Worm (Caenorhabditis elegans) whole organism, midembryonic: ENCODE measurements around the gene Y43F4A.1.

ENCODE experiments used
- cog-1 ChIP-seq: sonication (generic microtip); optimal IDR thresholded peaks from 2 replicates; lab custom pipeline; 2016; ENCODE audit warnings: missing genetic modification characterization, missing compliant biosample characterization
- flt-1 ChIP-seq: fragments of 200-800 bp; sonication (Bioruptor generic); IDR thresholded peaks from 2 replicates; pipeline ENCODE4 v1.3.6; 2022; ENCODE audit warnings: missing genetic modification characterization, missing compliant biosample characterization
- klf-2 ChIP-seq: fragments of 200-800 bp; sonication (Bioruptor generic); conservative IDR thresholded peaks from 2 replicates; pipeline ENCODE4 v1.3.6; 2022; ENCODE audit warnings: missing genetic modification reagents, missing genetic modification characterization, missing compliant biosample characterization
- med-1 ChIP-seq: sonication (generic microtip); optimal IDR thresholded peaks from 2 replicates; lab custom pipeline; 2017; ENCODE audit warnings: missing genetic modification characterization, mild to moderate bottlenecking, missing compliant biosample characterization, antibody characterized with exemption, missing genetic modification reagents; ENCODE audit not compliant: insufficient read depth
- ref-1 ChIP-seq: fragments of 200-800 bp; sonication (Bioruptor generic); conservative IDR thresholded peaks from 2 replicates; pipeline ENCODE4 v1.3.6; 2022; ENCODE audit warnings: missing genetic modification reagents, missing genetic modification characterization, missing compliant biosample characterization
- tab-1 ChIP-seq: fragments of 200-800 bp; sonication (Bioruptor generic); IDR thresholded peaks from 2 replicates; pipeline ENCODE4 v1.3.6; 2022; ENCODE audit warnings: missing genetic modification characterization, missing compliant biosample characterization
- ztf-23 ChIP-seq: fragments of 200-800 bp; sonication (Bioruptor generic); IDR thresholded peaks from 2 replicates; pipeline ENCODE4 v1.3.6; 2022; ENCODE audit warnings: missing genetic modification reagents, missing genetic modification characterization, missing compliant biosample characterization
- ztf-29 ChIP-seq: fragments of 200-800 bp; sonication (Bioruptor generic); IDR thresholded peaks from 2 replicates; pipeline ENCODE4 v1.3.6; 2022; ENCODE audit warnings: missing genetic modification reagents, missing genetic modification characterization, missing compliant biosample characterization

DNA sequence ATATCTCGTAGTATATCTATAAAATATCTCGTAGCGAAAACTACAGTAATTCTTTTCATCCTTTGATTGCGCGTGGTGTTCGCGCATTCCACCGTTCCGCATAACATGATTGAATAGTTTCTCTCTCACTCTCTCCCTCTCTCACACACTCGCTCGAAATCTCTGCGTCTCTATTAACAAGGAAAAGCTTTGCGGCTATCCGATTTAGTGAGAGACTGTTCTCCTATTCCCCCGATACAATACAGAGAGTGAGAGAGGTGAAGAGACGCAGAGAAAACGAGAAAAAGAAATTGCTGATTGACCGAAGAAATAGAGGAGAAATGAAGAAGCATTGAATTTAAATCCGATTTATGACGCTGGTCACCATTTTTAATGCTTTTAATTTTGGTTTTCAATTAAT lies 40.9 kb upstream of the Y43F4A.1 start:
- TF ChIP-seq ztf-23 (GFP tag; lab: Robert Waterston, UW): no peak
- TF ChIP-seq klf-2 (GFP tag; lab: Robert Waterston, UW): no peak
- peak; percentile 63 for TF ChIP-seq cog-1 (tag; lab: Kevin White, UChicago)
- peak; percentile 74 for TF ChIP-seq ztf-29 (GFP tag; lab: Robert Waterston, UW)
- TF ChIP-seq tab-1 (GFP tag; lab: Robert Waterston, UW): no peak
- TF ChIP-seq ref-1: no peak
- TF ChIP-seq med-1 (GFP tag; lab: Kevin White, UChicago): no peak
- no peak for TF ChIP-seq flt-1
